Fruit fly (Drosophila melanogaster) whole organism, embryonic: Measurements from ENCODE around the gene CG3104.

ENCODE experiments used
- B-H2 ChIP-seq: fragments of 200-800 bp; sonication (Bioruptor generic); optimal IDR thresholded peaks from 2 replicates; lab custom pipeline; 2018; ENCODE audit warnings: missing biosample characterization, mild to moderate bottlenecking, missing genetic modification characterization
- C15 ChIP-seq: fragments of 200-800 bp; sonication (Bioruptor generic); IDR thresholded peaks from 3 replicates; pipeline ENCODE4 v1.3.6; 2022; ENCODE audit warnings: missing biosample characterization, missing genetic modification characterization
- CG11560 ChIP-seq: fragments of 200-800 bp; sonication (Bioruptor generic); IDR thresholded peaks from 3 replicates; pipeline ENCODE4 v1.3.6; 2022; ENCODE audit warnings: missing biosample characterization, missing genetic modification characterization
- CG13775 ChIP-seq: fragments of 200-800 bp; sonication (Bioruptor generic); optimal IDR thresholded peaks from 3 replicates; lab custom pipeline; 2017; ENCODE audit warnings: missing biosample characterization, mild to moderate bottlenecking, missing genetic modification characterization
- CG2120 ChIP-seq: fragments of 200-800 bp; sonication (Bioruptor generic); optimal IDR thresholded peaks from 3 replicates; lab custom pipeline; 2016; ENCODE audit warnings: missing biosample characterization, missing genetic modification characterization
- CG30020 ChIP-seq: fragments of 200-800 bp; optimal IDR thresholded peaks from 2 replicates; lab custom pipeline; 2019; ENCODE audit warnings: missing biosample characterization, mild to moderate bottlenecking, missing genetic modification characterization, moderate library complexity
- CG3407 ChIP-seq: fragments of 200-800 bp; sonication (Bioruptor generic); optimal IDR thresholded peaks from 2 replicates; lab custom pipeline; 2018; ENCODE audit warnings: missing biosample characterization, mild to moderate bottlenecking, missing genetic modification characterization
- CG34224 ChIP-seq: fragments of 200-800 bp; sonication (Bioruptor generic); IDR thresholded peaks from 3 replicates; pipeline ENCODE4 v1.3.6; 2022; ENCODE audit warnings: missing biosample characterization, missing genetic modification characterization; ENCODE audit not compliant: partially characterized antibody
- CG5245 ChIP-seq: fragments of 200-800 bp; sonication (Bioruptor generic); optimal IDR thresholded peaks from 3 replicates; lab custom pipeline; 2016; ENCODE audit warnings: missing biosample characterization, missing genetic modification characterization
- CG6272 ChIP-seq: fragments of 200-800 bp; sonication (Bioruptor generic); IDR thresholded peaks from 2 replicates; pipeline ENCODE4 v1.3.6; 2022; ENCODE audit warnings: missing biosample characterization, missing genetic modification characterization
- CG7928 ChIP-seq: fragments of 200-800 bp; sonication (Bioruptor generic); optimal IDR thresholded peaks from 2 replicates; lab custom pipeline; 2017; ENCODE audit warnings: missing biosample characterization, mild to moderate bottlenecking, missing genetic modification characterization
- CG8290 ChIP-seq, 3 experiments: fragments of 200-800 bp; sonication (Bioruptor generic); optimal IDR thresholded peaks; 2 replicates each; lab custom pipeline; 2016 to 2019; ENCODE audit warnings: missing biosample characterization in 3 of 3, missing genetic modification characterization in 3 of 3, mild to moderate bottlenecking in 2 of 3, moderate library complexity in 1 of 3
- CG8478 ChIP-seq: fragments of >200 bp; optimal IDR thresholded peaks from 2 replicates; lab custom pipeline; 2018
- Camta ChIP-seq: fragments of 200-800 bp; sonication (Bioruptor generic); optimal IDR thresholded peaks from 2 replicates; lab custom pipeline; 2016; ENCODE audit warnings: missing biosample characterization, missing genetic modification characterization
- CkIIα-i1 ChIP-seq: fragments of 200-800 bp; sonication (Bioruptor generic); IDR thresholded peaks from 2 replicates; pipeline ENCODE4 v1.3.6; 2022; ENCODE audit warnings: missing biosample characterization, missing genetic modification characterization
- Dad ChIP-seq: fragments of 200-800 bp; sonication (Bioruptor generic); optimal IDR thresholded peaks from 3 replicates; lab custom pipeline; 2016; ENCODE audit warnings: missing biosample characterization, missing genetic modification characterization
- Dfd ChIP-seq, 2 experiments: fragments of >200 bp; optimal IDR thresholded peaks; 2 replicates each; lab custom pipeline; 2017; ENCODE audit warnings: missing biosample characterization in 2 of 2, missing genetic modification characterization in 2 of 2
- Dref ChIP-seq: fragments of 200-800 bp; sonication (Bioruptor generic); IDR thresholded peaks from 2 replicates; pipeline ENCODE4 v1.3.6; 2022; ENCODE audit warnings: missing biosample characterization, missing genetic modification characterization
- Gsc ChIP-seq: fragments of 200-800 bp; sonication (Bioruptor generic); IDR thresholded peaks from 2 replicates; pipeline ENCODE4 v1.3.6; 2022; ENCODE audit warnings: missing biosample characterization, missing genetic modification characterization
- MTF-1 ChIP-seq: fragments of 200-800 bp; sonication (Bioruptor generic); optimal IDR thresholded peaks from 2 replicates; lab custom pipeline; 2018; ENCODE audit warnings: missing biosample characterization, mild to moderate bottlenecking, missing genetic modification characterization, borderline replicate concordance
- NC2β ChIP-seq: fragments of 200-800 bp; sonication (Bioruptor generic); optimal IDR thresholded peaks from 2 replicates; lab custom pipeline; 2016; ENCODE audit warnings: missing biosample characterization, missing genetic modification characterization
- Oaz ChIP-seq: fragments of 200-800 bp; sonication (Bioruptor generic); IDR thresholded peaks from 2 replicates; pipeline ENCODE4 v1.3.6; 2022; ENCODE audit warnings: missing biosample characterization, missing genetic modification characterization
- Opbp ChIP-seq: fragments of 200-800 bp; sonication (Bioruptor generic); IDR thresholded peaks from 3 replicates; pipeline ENCODE4 v1.3.6; 2022; ENCODE audit warnings: missing biosample characterization, missing genetic modification characterization; ENCODE audit not compliant: partially characterized antibody
- Spps ChIP-seq: fragments of 200-800 bp; sonication (Bioruptor generic); optimal IDR thresholded peaks from 2 replicates; lab custom pipeline; 2018; ENCODE audit warnings: missing biosample characterization, mild to moderate bottlenecking, missing genetic modification characterization
- Sry-β ChIP-seq: fragments of 200-800 bp; sonication (Bioruptor generic); optimal IDR thresholded peaks from 2 replicates; lab custom pipeline; 2018; ENCODE audit warnings: missing biosample characterization, mild to moderate bottlenecking, missing genetic modification characterization, moderate library complexity
- Ssrp ChIP-seq: fragments of 200-800 bp; sonication (Bioruptor generic); optimal IDR thresholded peaks from 2 replicates; lab custom pipeline; 2018; ENCODE audit warnings: missing biosample characterization, mild to moderate bottlenecking, missing genetic modification characterization, moderate library complexity
- TFAM ChIP-seq: fragments of 200-800 bp; sonication (Bioruptor generic); optimal IDR thresholded peaks from 2 replicates; lab custom pipeline; 2017; ENCODE audit warnings: missing biosample characterization, missing genetic modification characterization, inconsistent platforms
- ab ChIP-seq: fragments of 200-800 bp; sonication (Bioruptor generic); optimal IDR thresholded peaks from 2 replicates; lab custom pipeline; 2016; ENCODE audit warnings: missing biosample characterization, missing genetic modification characterization
- aop ChIP-seq: fragments of 200-800 bp; sonication (Bioruptor generic); IDR thresholded peaks from 2 replicates; pipeline ENCODE4 v1.3.6; 2022; ENCODE audit warnings: missing biosample characterization, missing genetic modification characterization
- br ChIP-seq: fragments of >200 bp; optimal IDR thresholded peaks from 2 replicates; lab custom pipeline; 2017
- chm ChIP-seq: fragments of 200-800 bp; sonication (Bioruptor generic); IDR thresholded peaks from 2 replicates; pipeline ENCODE4 v1.3.6; 2022; ENCODE audit warnings: missing biosample characterization, missing genetic modification characterization
- crc ChIP-seq: fragments of 200-800 bp; sonication (Bioruptor generic); optimal IDR thresholded peaks from 2 replicates; lab custom pipeline; 2016; ENCODE audit warnings: missing biosample characterization, missing genetic modification characterization
- crol ChIP-seq: fragments of 200-800 bp; sonication (Bioruptor generic); IDR thresholded peaks from 2 replicates; pipeline ENCODE4 v1.3.6; 2022; ENCODE audit warnings: missing biosample characterization, missing genetic modification characterization
- exex ChIP-seq: fragments of 200-800 bp; sonication (Bioruptor generic); optimal IDR thresholded peaks from 4 replicates; lab custom pipeline; 2018; ENCODE audit warnings: missing biosample characterization, mild to moderate bottlenecking, missing genetic modification characterization, moderate library complexity
- fd3F ChIP-seq: fragments of 200-800 bp; sonication (Bioruptor generic); optimal IDR thresholded peaks from 2 replicates; lab custom pipeline; 2018; ENCODE audit warnings: missing biosample characterization, mild to moderate bottlenecking, missing genetic modification characterization, moderate library complexity
- gcm ChIP-seq: fragments of 200-800 bp; sonication (Bioruptor generic); optimal IDR thresholded peaks from 2 replicates; lab custom pipeline; 2019; ENCODE audit warnings: missing biosample characterization, mild to moderate bottlenecking, missing genetic modification characterization, moderate library complexity
- gsb-n ChIP-seq: fragments of 200-800 bp; sonication (Bioruptor generic); optimal IDR thresholded peaks from 3 replicates; lab custom pipeline; 2018; ENCODE audit warnings: missing biosample characterization, mild to moderate bottlenecking, missing genetic modification characterization
- hbn ChIP-seq: fragments of 200-800 bp; sonication (Bioruptor generic); IDR thresholded peaks from 2 replicates; pipeline ENCODE4 v1.3.6; 2022; ENCODE audit warnings: missing biosample characterization, missing genetic modification characterization; ENCODE audit not compliant: partially characterized antibody
- jumu ChIP-seq: fragments of 200-800 bp; sonication (Bioruptor generic); optimal IDR thresholded peaks from 3 replicates; lab custom pipeline; 2016; ENCODE audit warnings: missing biosample characterization, missing genetic modification characterization
- mld ChIP-seq: fragments of 200-800 bp; sonication (Bioruptor generic); IDR thresholded peaks from 3 replicates; pipeline ENCODE4 v1.3.6; 2022; ENCODE audit warnings: missing biosample characterization, missing genetic modification characterization; ENCODE audit not compliant: partially characterized antibody
- nau ChIP-seq: fragments of 200-800 bp; sonication (Bioruptor generic); optimal IDR thresholded peaks from 3 replicates; lab custom pipeline; 2017; ENCODE audit warnings: missing biosample characterization, mild to moderate bottlenecking, missing genetic modification characterization, missing genetic modification reagents
- ro ChIP-seq: fragments of 200-800 bp; sonication (Bioruptor generic); IDR thresholded peaks from 2 replicates; pipeline ENCODE4 v1.3.6; 2022; ENCODE audit warnings: missing biosample characterization, missing genetic modification characterization
- slou ChIP-seq: fragments of 200-800 bp; sonication (Bioruptor generic); optimal IDR thresholded peaks from 3 replicates; lab custom pipeline; 2016; ENCODE audit warnings: missing biosample characterization, missing genetic modification characterization
- sob ChIP-seq: fragments of 200-800 bp; sonication (Bioruptor generic); IDR thresholded peaks from 2 replicates; pipeline ENCODE4 v1.3.6; 2022; ENCODE audit warnings: missing biosample characterization, missing genetic modification characterization
- ssp ChIP-seq: fragments of 200-800 bp; sonication (Bioruptor generic); IDR thresholded peaks from 2 replicates; pipeline ENCODE4 v1.3.6; 2022; ENCODE audit warnings: missing biosample characterization, missing genetic modification characterization
- tll ChIP-seq, 2 experiments: fragments of 200-800 bp in 1 of 2; fragments of >200 bp in 1 of 2; sonication (Bioruptor generic) in 1 of 2; optimal IDR thresholded peaks; 2 replicates each; lab custom pipeline; 2017 to 2019; ENCODE audit warnings: missing biosample characterization in 2 of 2, missing genetic modification characterization in 2 of 2, mild to moderate bottlenecking in 1 of 2, moderate library complexity in 1 of 2
- toy ChIP-seq: fragments of 200-800 bp; sonication (Bioruptor generic); IDR thresholded peaks from 2 replicates; pipeline ENCODE4 v1.3.6; 2022; ENCODE audit warnings: missing biosample characterization, missing genetic modification characterization
- ttk ChIP-seq: fragments of 200-800 bp; sonication (Bioruptor generic); IDR thresholded peaks from 2 replicates; pipeline ENCODE4 v2.1.2; 2022; ENCODE audit warnings: missing biosample characterization, missing genetic modification characterization
- zf30C ChIP-seq: fragments of 200-800 bp; sonication (Bioruptor generic); optimal IDR thresholded peaks from 3 replicates; lab custom pipeline; 2018; ENCODE audit warnings: missing biosample characterization, mild to moderate bottlenecking, missing genetic modification characterization
- zfh1 ChIP-seq: fragments of 200-800 bp; sonication (Bioruptor generic); IDR thresholded peaks from 3 replicates; pipeline ENCODE4 v1.3.6; 2022; ENCODE audit warnings: missing biosample characterization, missing genetic modification characterization

CG3104 gene

dm6 chr2L:2874542-2875194 lies 19.1 kb upstream of the CG3104 start, which contains the start of gene CG8814 (continued):
- peak; percentile 21; the same call in 1 of the 2 replicates for TF ChIP-seq crol (GFP tag; lab: Robert Waterston, UW)
- TF ChIP-seq ttk (GFP tag; lab: Robert Waterston, UW): no peak
- no peak for TF ChIP-seq ab (GFP tag; lab: Kevin White, UChicago)
- peak; percentile 74 for TF ChIP-seq CG30020 (tag; lab: Kevin White, UChicago)
- no peak for TF ChIP-seq TFAM (GFP tag; lab: Kevin White, UChicago)
- peak; percentile 68; the same call in 2 of the 3 replicates for TF ChIP-seq mld
- no peak for TF ChIP-seq B-H2 (GFP tag; lab: Kevin White, UChicago)
- TF ChIP-seq chm (GFP tag; lab: Robert Waterston, UW): 0 out of 2 replicates have a peak, but pooled peaks have one; percentile 11
- peak; percentile 68 for TF ChIP-seq slou (GFP tag; lab: Kevin White, UChicago)
- peak; percentile 18 for TF ChIP-seq CG5245 (GFP tag; lab: Kevin White, UChicago)
- TF ChIP-seq sob (GFP tag; lab: Robert Waterston, UW): peak; percentile 74
- no peak for TF ChIP-seq toy (GFP tag; lab: Robert Waterston, UW)
- peak; percentile 62 for TF ChIP-seq hbn (GFP tag; lab: Robert Waterston, UW)
- no peak for TF ChIP-seq br
- TF ChIP-seq exex (tag; lab: Kevin White, UChicago): peak; percentile 21
- TF ChIP-seq gsb-n: peak; percentile 46
- no peak for TF ChIP-seq Gsc (GFP tag; lab: Robert Waterston, UW)
- no peak for TF ChIP-seq zf30C
- no peak for TF ChIP-seq crc (GFP tag; lab: Kevin White, UChicago)
- peak; percentile 64 for TF ChIP-seq zfh1 (GFP tag; lab: Robert Waterston, UW)
- peak; percentile 22 for TF ChIP-seq nau (GFP tag; lab: Kevin White, UChicago)
- TF ChIP-seq CG3407 (GFP tag; lab: Kevin White, UChicago): peak; percentile 23
- peak; percentile 51 for TF ChIP-seq gcm
- peak; percentile 42 for TF ChIP-seq Camta (GFP tag; lab: Kevin White, UChicago)
- TF ChIP-seq Ssrp: peak; percentile 55
- no peak for TF ChIP-seq aop (GFP tag; lab: Robert Waterston, UW)
- peak; percentile 76 for TF ChIP-seq Dref (GFP tag; lab: Robert Waterston, UW)
- no peak for TF ChIP-seq Dfd (GFP tag; optimal IDR thresholded peaks at IDR 0.05; lab: Kevin White, UChicago)
- TF ChIP-seq CG7928: peak; percentile 90
- peak; percentile 96 to 98 for TF ChIP-seq tll (GFP tag; optimal IDR thresholded peaks at IDR 0.05; lab: Kevin White, UChicago)
- TF ChIP-seq MTF-1 (GFP tag; lab: Kevin White, UChicago): peak; percentile 12
- TF ChIP-seq fd3F: peak; percentile 51
- TF ChIP-seq CkIIα-i1 (GFP tag; lab: Robert Waterston, UW): no peak
- TF ChIP-seq CG13775: peak; percentile 82
- no peak for TF ChIP-seq Spps (tag; lab: Kevin White, UChicago)
- TF ChIP-seq CG6272 (GFP tag; lab: Robert Waterston, UW): peak; percentile 75
- peak; percentile 67; the same call in 1 of the 3 replicates for TF ChIP-seq CG11560 (tag; lab: Robert Waterston, UW)
- no peak for TF ChIP-seq Sry-β (GFP tag; lab: Kevin White, UChicago)
- 0 out of 2 replicates have a peak, but pooled peaks have one; percentile 29 for TF ChIP-seq Oaz
- TF ChIP-seq ssp (GFP tag; lab: Robert Waterston, UW): peak; percentile 81
- TF ChIP-seq Opbp: peak; percentile 69
- TF ChIP-seq Dad (GFP tag; lab: Kevin White, UChicago): no peak
- TF ChIP-seq CG8290 (GFP tag; optimal IDR thresholded peaks at IDR 0.05; lab: Kevin White, UChicago): peak; percentile 77
- TF ChIP-seq CG8290 (tag; optimal IDR thresholded peaks at IDR 0.05; lab: Kevin White, UChicago): peak in 1 of 2 experiments; percentile 71
- TF ChIP-seq CG2120 (GFP tag; lab: Kevin White, UChicago): peak; percentile 77
- TF ChIP-seq jumu (GFP tag; lab: Kevin White, UChicago): peak; percentile 43
- TF ChIP-seq ro (GFP tag; lab: Robert Waterston, UW): no peak
- 0 out of 3 replicates have a peak, but pooled peaks have one; percentile 29 for TF ChIP-seq C15
- peak; percentile 87 for TF ChIP-seq CG8478 (lab: Kevin White, UChicago)
- peak; percentile 70 for TF ChIP-seq CG34224 (GFP tag; lab: Robert Waterston, UW)
- TF ChIP-seq NC2β (GFP tag; lab: Kevin White, UChicago): no peak
